Worm (Caenorhabditis elegans): Measurements from ENCODE around the gene mre-11.
A peak's percentile ranks its signal among the peaks of the same experiment; 100 is the strongest.

Gene mre-11

ce11 chrV:10693749-10694148 is 42.9 kb downstream of the mre-11 start (continued):
- TF ChIP-seq skn-1 (tag; optimal IDR thresholded peaks at IDR 0.05), result no peak
- no peak for TF ChIP-seq ztf-4 (tag; optimal IDR thresholded peaks at IDR 0.05)
- no peak for TF ChIP-seq dsc-1 (tag; optimal IDR thresholded peaks at IDR 0.05)
- peak; percentile 43 for TF ChIP-seq tlp-1 (tag; optimal IDR thresholded peaks at IDR 0.05)
- TF ChIP-seq snu-23 (GFP tag; optimal IDR thresholded peaks at IDR 0.05), result no peak
- peak; percentile 31 for TF ChIP-seq lin-14 (GFP tag; optimal IDR thresholded peaks at IDR 0.05)
- TF ChIP-seq jun-1 (tag; optimal IDR thresholded peaks at IDR 0.05), result peak; percentile 37
- no peak for TF ChIP-seq nhr-76 (tag; optimal IDR thresholded peaks at IDR 0.05)
- TF ChIP-seq efl-3 (GFP tag; optimal IDR thresholded peaks at IDR 0.05), result no peak
- peak in 1 of 2 experiments; percentile 38 for TF ChIP-seq lin-35 (GFP tag; optimal IDR thresholded peaks at IDR 0.05)
- TF ChIP-seq nhr-19 (GFP tag; conservative IDR thresholded peaks at IDR 0.05), result no peak
- no peak for TF ChIP-seq ceh-63 (GFP tag; optimal IDR thresholded peaks at IDR 0.05)
- no peak for TF ChIP-seq sup-37 (GFP tag; optimal IDR thresholded peaks at IDR 0.05)
- no peak for TF ChIP-seq blmp-1 (tag; optimal IDR thresholded peaks at IDR 0.05)

- no peak for TF ChIP-seq fkh-8 (tag; optimal IDR thresholded peaks at IDR 0.05)
- TF ChIP-seq nhr-77 (tag; optimal IDR thresholded peaks at IDR 0.05), result peak; percentile 56
- no peak for TF ChIP-seq mef-2 (tag; optimal IDR thresholded peaks at IDR 0.05)
- TF ChIP-seq skn-1 (tag; optimal IDR thresholded peaks at IDR 0.05), result peak; percentile 11
- no peak for TF ChIP-seq efl-3 (GFP tag; optimal IDR thresholded peaks at IDR 0.05)
- TF ChIP-seq lir-3 (tag; optimal IDR thresholded peaks at IDR 0.05; ENCODE audit: poor library complexity), result no peak
- TF ChIP-seq tbx-2 (tag; optimal IDR thresholded peaks at IDR 0.05), result peak; percentile 12
- TF ChIP-seq unc-86 (tag; optimal IDR thresholded peaks at IDR 0.05), result no peak
- TF ChIP-seq dsc-1 (tag; optimal IDR thresholded peaks at IDR 0.05), result no peak
- TF ChIP-seq ceh-82 (tag; optimal IDR thresholded peaks at IDR 0.05), result no peak
- TF ChIP-seq egl-27 (tag; optimal IDR thresholded peaks at IDR 0.05), result peak in 1 of 2 experiments; percentile 1
- no peak for TF ChIP-seq unc-130 (tag; optimal IDR thresholded peaks at IDR 0.05)
- no peak for TF ChIP-seq aha-1 (tag; optimal IDR thresholded peaks at IDR 0.05)
- TF ChIP-seq lin-14 (GFP tag; optimal IDR thresholded peaks at IDR 0.05), result peak; percentile 36
- no peak for TF ChIP-seq fkh-4 (tag; optimal IDR thresholded peaks at IDR 0.05; ENCODE audit: borderline replicate concordance)
- no peak for TF ChIP-seq aly-2 (tag; optimal IDR thresholded peaks at IDR 0.05)
- TF ChIP-seq nhr-11 (tag; optimal IDR thresholded peaks at IDR 0.05), result no peak
- TF ChIP-seq isw-1 (GFP tag; IDR thresholded peaks at IDR 0.05), result no peak
- TF ChIP-seq hlh-4 (tag; optimal IDR thresholded peaks at IDR 0.05), result no peak
- no peak for TF ChIP-seq lin-15B (tag; optimal IDR thresholded peaks at IDR 0.05)
- no peak for TF ChIP-seq nhr-28 (tag; optimal IDR thresholded peaks at IDR 0.05)
- TF ChIP-seq nhr-20 (tag; optimal IDR thresholded peaks at IDR 0.05), result peak; percentile 12
- no peak for TF ChIP-seq ztf-4 (tag; optimal IDR thresholded peaks at IDR 0.05)
- TF ChIP-seq lsy-2 (tag; optimal IDR thresholded peaks at IDR 0.05), result peak in 1 of 2 experiments; percentile 4
Measured at ce11 chrV:10691313-10691712, 45.4 kb downstream of the mre-11 start.

- no peak for TF ChIP-seq sox-4 (tag; optimal IDR thresholded peaks at IDR 0.05)
- TF ChIP-seq ama-1 (optimal IDR thresholded peaks at IDR 0.05), result no peak
- no peak for TF ChIP-seq pax-3 (tag; optimal IDR thresholded peaks at IDR 0.05)
- TF ChIP-seq mab-9 (GFP tag; IDR thresholded peaks at IDR 0.05), result no peak
- TF ChIP-seq nhr-77 (tag; optimal IDR thresholded peaks at IDR 0.05), result no peak
- no peak for TF ChIP-seq aly-2 (tag; optimal IDR thresholded peaks at IDR 0.05)
- no peak for TF ChIP-seq nhr-84 (tag; optimal IDR thresholded peaks at IDR 0.05)
- TF ChIP-seq swsn-7 (tag; optimal IDR thresholded peaks at IDR 0.05), result no peak
- TF ChIP-seq irx-1 (tag; optimal IDR thresholded peaks at IDR 0.05), result no peak
- TF ChIP-seq nhr-11 (tag; optimal IDR thresholded peaks at IDR 0.05), result no peak
- TF ChIP-seq ceh-90 (tag; optimal IDR thresholded peaks at IDR 0.05), result no peak
- no peak for TF ChIP-seq Y116A8C.19 (tag; optimal IDR thresholded peaks at IDR 0.05; ENCODE audit: borderline replicate concordance)
- TF ChIP-seq snpc-4 (tag; optimal IDR thresholded peaks at IDR 0.05), result no peak
- no peak for TF ChIP-seq alr-1 (tag; optimal IDR thresholded peaks at IDR 0.05; ENCODE audit: borderline replicate concordance)
- TF ChIP-seq fkh-8 (tag; optimal IDR thresholded peaks at IDR 0.05), result no peak
- TF ChIP-seq tlp-1 (tag; optimal IDR thresholded peaks at IDR 0.05), result no peak
- no peak for TF ChIP-seq skn-1 (tag; optimal IDR thresholded peaks at IDR 0.05)
- TF ChIP-seq pag-3 (tag; optimal IDR thresholded peaks at IDR 0.05; ENCODE audit: borderline replicate concordance, insufficient read depth), result no peak
Measured at ce11 chrV:10687601-10688000, 49.1 kb downstream of the mre-11 start, which contains the start of gene F29F11.20. F29F11.20 (plus strand) TSS chrV:10687901.

All from whole organism, L1 larva.